Worm (Caenorhabditis elegans): ENCODE data around the gene scl-17.

scl-17 gene

DNA sequence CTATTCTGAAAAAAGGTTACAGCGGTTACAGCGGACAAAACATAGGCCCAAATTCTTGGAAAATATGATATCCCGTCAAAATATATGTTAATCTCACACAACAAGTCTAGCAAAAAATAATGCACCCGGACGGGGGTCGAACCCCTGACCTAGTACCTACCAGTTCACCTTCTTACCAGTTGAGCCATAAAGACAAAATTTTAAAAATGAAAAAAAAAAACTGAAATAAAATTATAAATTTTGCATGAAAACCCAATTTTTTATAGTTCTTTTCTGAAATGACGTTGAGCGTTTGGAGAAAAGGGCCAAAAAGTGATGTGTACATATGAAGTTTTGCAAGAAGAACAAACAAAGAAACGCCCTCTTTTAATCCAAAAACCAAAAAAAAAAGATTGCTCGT is 37.4 kb downstream of the scl-17 start:
- no peak for TF ChIP-seq rpc-1 (optimal IDR thresholded peaks at IDR 0.05)
- peak; percentile 53 for TF ChIP-seq rpc-1 (tag; optimal IDR thresholded peaks at IDR 0.05)
- TF ChIP-seq madf-6 (GFP tag; IDR thresholded peaks at IDR 0.05), result no peak
- peak; percentile 67 for TF ChIP-seq tbp1 (GFP tag; optimal IDR thresholded peaks at IDR 0.05)

DNA sequence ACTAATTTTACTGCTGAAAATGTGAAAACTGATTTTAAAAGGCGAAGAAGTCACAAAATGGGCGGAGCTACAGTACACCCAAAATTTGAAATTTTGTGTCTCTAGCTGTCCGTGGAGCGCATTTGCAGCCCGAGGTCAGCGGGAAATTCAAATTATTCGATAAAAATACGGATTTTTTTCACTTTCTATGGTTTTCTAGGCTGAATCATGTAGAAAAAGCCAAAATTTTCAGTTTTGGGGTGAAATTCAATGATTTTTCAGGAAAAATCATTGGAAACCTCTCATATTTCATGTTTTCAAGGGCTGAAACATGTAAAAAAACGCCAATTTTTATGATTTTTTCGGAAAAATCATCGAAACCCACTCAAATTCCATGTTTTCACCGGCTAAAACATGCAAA is 45.8 kb downstream of the scl-17 start:
- no peak for TF ChIP-seq ceh-27 (GFP tag; optimal IDR thresholded peaks at IDR 0.05)
- no peak for TF ChIP-seq nhr-80 (tag; optimal IDR thresholded peaks at IDR 0.05)
- no peak for TF ChIP-seq bed-2 (GFP tag; IDR thresholded peaks at IDR 0.05)
- TF ChIP-seq madf-6 (GFP tag; IDR thresholded peaks at IDR 0.05), result no peak
- TF ChIP-seq bed-1 (GFP tag; IDR thresholded peaks at IDR 0.05), result no peak
- no peak for TF ChIP-seq cebp-1 (GFP tag; IDR thresholded peaks at IDR 0.05)
- no peak for TF ChIP-seq cebp-1 (tag; optimal IDR thresholded peaks at IDR 0.05)
- no peak for TF ChIP-seq ekl-4 (GFP tag; IDR thresholded peaks at IDR 0.05)
- TF ChIP-seq akir-1 (GFP tag; optimal IDR thresholded peaks at IDR 0.05), result no peak
- no peak for TF ChIP-seq F10E7.11 (tag; optimal IDR thresholded peaks at IDR 0.05)
- TF ChIP-seq cebp-2 (GFP tag; IDR thresholded peaks at IDR 0.05), result no peak
- no peak for TF ChIP-seq mcd-1 (GFP tag; IDR thresholded peaks at IDR 0.05)
- no peak for TF ChIP-seq ztf-18 (tag; optimal IDR thresholded peaks at IDR 0.05)
- no peak for TF ChIP-seq madf-8 (GFP tag; conservative IDR thresholded peaks at IDR 0.05)
- TF ChIP-seq attf-6 (GFP tag; IDR thresholded peaks at IDR 0.05), result no peak
- TF ChIP-seq egl-18 (GFP tag; IDR thresholded peaks at IDR 0.05), result no peak
- TF ChIP-seq snpc-1.1 (tag; optimal IDR thresholded peaks at IDR 0.05; ENCODE audit: insufficient read depth), result no peak
- no peak for TF ChIP-seq dpl-1 (GFP tag; optimal IDR thresholded peaks at IDR 0.05)
- no peak for TF ChIP-seq F33H1.4 (GFP tag; IDR thresholded peaks at IDR 0.05)
- no peak for TF ChIP-seq Y53G8AR.9 (GFP tag; conservative IDR thresholded peaks at IDR 0.05)
- no peak for TF ChIP-seq nfya-1 (tag; optimal IDR thresholded peaks at IDR 0.05; ENCODE audit: borderline replicate concordance, insufficient read depth)
